Fruit fly (Drosophila melanogaster) whole organism: ENCODE measurements around the gene CG8312.

Source experiments
- CG8478 ChIP-seq: fragments of >200 bp; optimal IDR thresholded peaks from 2 replicates; lab custom pipeline; 2018; ENCODE audit warnings: inconsistent platforms
- pan ChIP-seq: fragments of >200 bp; optimal IDR thresholded peaks from 2 replicates; lab custom pipeline; 2017
- psq ChIP-seq: fragments of >200 bp; optimal IDR thresholded peaks from 2 replicates; lab custom pipeline; 2017

dm6 chr3R:9559413-9560014, 31.6 kb upstream of the CG8312 start, which contains the start of the genes AP-1mu and MBD-like:
- TF ChIP-seq CG8478 (lab: Kevin White, UChicago): no peak
- no peak for TF ChIP-seq pan (lab: Kevin White, UChicago)
- no peak for TF ChIP-seq psq (lab: Kevin White, UChicago)
